Worm (Caenorhabditis elegans): ENCODE data around the gene prp-38.

DNA sequence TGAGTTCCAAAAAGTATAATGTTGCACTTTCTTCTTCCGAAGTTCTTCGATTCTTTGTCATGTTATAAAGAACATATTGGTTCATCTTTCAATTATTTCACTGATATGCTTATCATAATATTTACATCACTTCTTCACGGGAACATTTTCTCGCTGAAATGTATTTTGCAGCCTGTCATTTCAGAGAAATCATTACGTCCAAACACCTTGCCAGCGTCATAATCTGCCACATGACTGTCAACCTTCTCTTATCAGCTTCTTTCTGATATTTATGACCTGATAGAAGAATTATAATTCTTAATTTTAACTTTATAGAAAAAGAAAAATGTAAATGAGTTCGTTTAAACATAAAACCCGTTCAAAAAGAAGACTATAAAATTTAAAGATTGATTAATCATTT, 3.8 kb downstream of the prp-38 start:
- TF ChIP-seq ama-1 (optimal IDR thresholded peaks at IDR 0.05) (no peak), flt-1 (GFP tag; IDR thresholded peaks at IDR 0.05) (no peak), ets-7 (tag; optimal IDR thresholded peaks at IDR 0.05) (no peak)
